Fruit fly (Drosophila melanogaster) whole organism, embryonic: ENCODE measurements around the gene CG32767.

Experiments
- B-H1 ChIP-seq: fragments of 200-800 bp; sonication (Bioruptor generic); IDR thresholded peaks from 3 replicates; pipeline ENCODE4 v1.3.6; 2022; ENCODE audit warnings: missing biosample characterization, missing genetic modification characterization
- CG10267 ChIP-seq: fragments of 200-800 bp; sonication (Bioruptor generic); optimal IDR thresholded peaks from 2 replicates; lab custom pipeline; 2018; ENCODE audit warnings: missing biosample characterization, mild to moderate bottlenecking, missing genetic modification characterization, moderate library complexity
- CG11093 ChIP-seq: fragments of 200-800 bp; sonication (Bioruptor generic); IDR thresholded peaks from 3 replicates; pipeline ENCODE4 v1.3.6; 2022; ENCODE audit warnings: missing biosample characterization, missing genetic modification characterization
- CG14441 ChIP-seq: fragments of 200-800 bp; sonication (Bioruptor generic); IDR thresholded peaks from 2 replicates; pipeline ENCODE4 v1.3.6; 2022; ENCODE audit warnings: missing biosample characterization, missing genetic modification characterization
- CG14667 ChIP-seq: fragments of 200-800 bp; sonication (Bioruptor generic); IDR thresholded peaks from 2 replicates; pipeline ENCODE4 v1.3.6; 2022; ENCODE audit warnings: missing biosample characterization, missing genetic modification characterization
- CG15479 ChIP-seq: fragments of 200-800 bp; sonication (Bioruptor generic); optimal IDR thresholded peaks from 3 replicates; lab custom pipeline; 2019; ENCODE audit warnings: missing biosample characterization, mild to moderate bottlenecking, missing genetic modification characterization, moderate library complexity
- CG15696 ChIP-seq: fragments of 200-800 bp; sonication (Bioruptor generic); optimal IDR thresholded peaks from 2 replicates; lab custom pipeline; 2019; ENCODE audit warnings: missing biosample characterization, mild to moderate bottlenecking, missing genetic modification characterization, moderate library complexity
- CG16813 ChIP-seq: fragments of 200-800 bp; sonication (Bioruptor generic); IDR thresholded peaks from 3 replicates; pipeline ENCODE4 v1.3.6; 2022; ENCODE audit warnings: missing biosample characterization, missing genetic modification characterization; ENCODE audit not compliant: partially characterized antibody
- CG18764 ChIP-seq: fragments of 200-800 bp; sonication (Bioruptor generic); optimal IDR thresholded peaks from 3 replicates; lab custom pipeline; 2016; ENCODE audit warnings: missing biosample characterization, missing genetic modification characterization
- CG2120 ChIP-seq: fragments of 200-800 bp; sonication (Bioruptor generic); optimal IDR thresholded peaks from 3 replicates; lab custom pipeline; 2016; ENCODE audit warnings: missing biosample characterization, missing genetic modification characterization
- CG31224 ChIP-seq: fragments of 200-800 bp; sonication (Bioruptor generic); IDR thresholded peaks from 2 replicates; pipeline ENCODE4 v1.3.6; 2022; ENCODE audit warnings: missing biosample characterization, missing genetic modification characterization
- CG5953 ChIP-seq: fragments of 200-800 bp; sonication (Bioruptor generic); IDR thresholded peaks from 2 replicates; pipeline ENCODE4 v1.3.6; 2022; ENCODE audit warnings: missing biosample characterization, missing genetic modification characterization
- CG6175 ChIP-seq: fragments of 200-800 bp; sonication (Bioruptor generic); IDR thresholded peaks from 3 replicates; pipeline ENCODE4 v1.3.6; 2022; ENCODE audit warnings: missing biosample characterization, missing genetic modification characterization
- CG6791 ChIP-seq: fragments of 200-800 bp; sonication (Bioruptor generic); IDR thresholded peaks from 3 replicates; pipeline ENCODE4 v1.3.6; 2022; ENCODE audit warnings: missing biosample characterization, missing genetic modification characterization; ENCODE audit not compliant: partially characterized antibody
- CG7928 ChIP-seq: fragments of 200-800 bp; sonication (Bioruptor generic); optimal IDR thresholded peaks from 2 replicates; lab custom pipeline; 2017; ENCODE audit warnings: missing biosample characterization, mild to moderate bottlenecking, missing genetic modification characterization
- CTCF ChIP-seq: fragments of 200-800 bp; sonication (Bioruptor generic); optimal IDR thresholded peaks from 2 replicates; lab custom pipeline; 2017; ENCODE audit warnings: missing biosample characterization, mild to moderate bottlenecking, missing genetic modification characterization, moderate library complexity
- Camta ChIP-seq: fragments of 200-800 bp; sonication (Bioruptor generic); optimal IDR thresholded peaks from 2 replicates; lab custom pipeline; 2016; ENCODE audit warnings: missing biosample characterization, missing genetic modification characterization
- E2f2 ChIP-seq: fragments of 200-800 bp; sonication (Bioruptor generic); IDR thresholded peaks from 2 replicates; pipeline ENCODE4 v1.3.6; 2022; ENCODE audit warnings: missing biosample characterization, missing genetic modification characterization
- GATAe ChIP-seq: fragments of 200-800 bp; sonication (Bioruptor generic); conservative IDR thresholded peaks from 2 replicates; pipeline ENCODE4 v1.3.6; 2022; ENCODE audit warnings: missing biosample characterization, missing genetic modification characterization
- Gug ChIP-seq: fragments of 200-800 bp; sonication (Bioruptor generic); IDR thresholded peaks from 4 replicates; pipeline ENCODE4 v1.3.6; 2022; ENCODE audit warnings: missing biosample characterization, missing genetic modification characterization
- H2.0 ChIP-seq: fragments of 200-800 bp; sonication (Bioruptor generic); IDR thresholded peaks from 2 replicates; pipeline ENCODE4 v1.3.6; 2022; ENCODE audit warnings: missing biosample characterization, missing genetic modification characterization
- HmgZ ChIP-seq: fragments of 200-800 bp; sonication (Bioruptor generic); optimal IDR thresholded peaks from 2 replicates; lab custom pipeline; 2018; ENCODE audit warnings: missing biosample characterization, mild to moderate bottlenecking, missing genetic modification characterization
- Hmr ChIP-seq: fragments of 200-800 bp; sonication (Bioruptor generic); optimal IDR thresholded peaks from 3 replicates; lab custom pipeline; 2017; ENCODE audit warnings: mild to moderate bottlenecking, missing biosample characterization, missing genetic modification reagents, missing genetic modification characterization
- Hr51 ChIP-seq, 2 experiments: fragments of 200-800 bp; sonication (Bioruptor generic); optimal IDR thresholded peaks; 2 replicates in 1 of 2; 3 replicates in 1 of 2; lab custom pipeline; 2016 to 2018; ENCODE audit warnings: missing biosample characterization in 2 of 2, missing genetic modification characterization in 2 of 2, mild to moderate bottlenecking in 1 of 2, moderate library complexity in 1 of 2
- Hr78 ChIP-seq, 2 experiments: fragments of 200-800 bp in 1 of 2; fragments of >200 bp in 1 of 2; sonication (Bioruptor generic) in 1 of 2; optimal IDR thresholded peaks; 2 replicates each; lab custom pipeline; 2017 to 2019; ENCODE audit warnings: missing biosample characterization in 2 of 2, missing genetic modification characterization in 2 of 2, mild to moderate bottlenecking in 1 of 2, moderate library complexity in 1 of 2
- Hsf ChIP-seq: fragments of 200-800 bp; sonication (Bioruptor generic); optimal IDR thresholded peaks from 3 replicates; lab custom pipeline; 2016; ENCODE audit warnings: missing biosample characterization, missing genetic modification characterization
- Mad ChIP-seq: fragments of 200-800 bp; sonication (Bioruptor generic); optimal IDR thresholded peaks from 2 replicates; lab custom pipeline; 2016; ENCODE audit warnings: missing biosample characterization, missing genetic modification characterization
- Ptx1 ChIP-seq: fragments of 200-800 bp; sonication (Bioruptor generic); IDR thresholded peaks from 2 replicates; pipeline ENCODE4 v1.3.6; 2022; ENCODE audit warnings: missing biosample characterization, missing genetic modification characterization
- Six4 ChIP-seq: fragments of 200-800 bp; sonication (Bioruptor generic); optimal IDR thresholded peaks from 2 replicates; lab custom pipeline; 2016; ENCODE audit warnings: missing biosample characterization, missing genetic modification characterization
- TFAM ChIP-seq: fragments of 200-800 bp; sonication (Bioruptor generic); optimal IDR thresholded peaks from 2 replicates; lab custom pipeline; 2017; ENCODE audit warnings: missing biosample characterization, missing genetic modification characterization, inconsistent platforms
- bowl ChIP-seq: fragments of 200-800 bp; sonication (Bioruptor generic); IDR thresholded peaks from 2 replicates; pipeline ENCODE4 v1.3.6; 2022; ENCODE audit warnings: missing biosample characterization, missing genetic modification characterization
- dimm ChIP-seq: fragments of 200-800 bp; sonication (Bioruptor generic); IDR thresholded peaks from 2 replicates; pipeline ENCODE4 v1.3.6; 2022; ENCODE audit warnings: missing biosample characterization, missing genetic modification characterization
- ems ChIP-seq: fragments of 200-800 bp; sonication (Bioruptor generic); optimal IDR thresholded peaks from 3 replicates; lab custom pipeline; 2016; ENCODE audit warnings: missing biosample characterization, missing genetic modification characterization
- esg ChIP-seq: fragments of 200-800 bp; sonication (Bioruptor generic); conservative IDR thresholded peaks from 2 replicates; pipeline ENCODE4 v1.3.6; 2022; ENCODE audit warnings: missing biosample characterization, missing genetic modification characterization
- gfzf ChIP-seq: fragments of 200-800 bp; sonication (Bioruptor generic); optimal IDR thresholded peaks from 2 replicates; lab custom pipeline; 2016; ENCODE audit warnings: missing biosample characterization, mild to moderate bottlenecking, missing genetic modification characterization, moderate library complexity
- gt ChIP-seq: fragments of 200-800 bp; sonication (Bioruptor generic); IDR thresholded peaks from 2 replicates; pipeline ENCODE4 v1.3.6; 2022; ENCODE audit warnings: missing biosample characterization, missing genetic modification characterization
- hb ChIP-seq: fragments of 200-800 bp; sonication (Bioruptor generic); IDR thresholded peaks from 3 replicates; pipeline ENCODE4 v1.3.6; 2022; ENCODE audit warnings: missing biosample characterization, missing genetic modification characterization; ENCODE audit not compliant: partially characterized antibody
- jigr1 ChIP-seq: fragments of 200-800 bp; sonication (Bioruptor generic); IDR thresholded peaks from 3 replicates; pipeline ENCODE4 v1.3.6; 2022; ENCODE audit warnings: missing biosample characterization, missing genetic modification characterization
- kay ChIP-seq: fragments of 200-800 bp; sonication (Bioruptor generic); optimal IDR thresholded peaks from 2 replicates; lab custom pipeline; 2016; ENCODE audit warnings: missing biosample characterization, missing genetic modification characterization
- ken ChIP-seq: fragments of 200-800 bp; sonication (Bioruptor generic); IDR thresholded peaks from 3 replicates; pipeline ENCODE4 v1.3.6; 2022; ENCODE audit warnings: missing biosample characterization, missing genetic modification characterization
- lbe ChIP-seq: fragments of 200-800 bp; sonication (Bioruptor generic); optimal IDR thresholded peaks from 2 replicates; lab custom pipeline; 2016; ENCODE audit warnings: missing biosample characterization, mild to moderate bottlenecking, missing genetic modification characterization
- luna ChIP-seq: fragments of 200-800 bp; sonication (Bioruptor generic); optimal IDR thresholded peaks from 2 replicates; lab custom pipeline; 2016; ENCODE audit warnings: missing biosample characterization, missing genetic modification characterization
- oc ChIP-seq: fragments of 200-800 bp; sonication (Bioruptor generic); optimal IDR thresholded peaks from 2 replicates; lab custom pipeline; 2018; ENCODE audit warnings: missing biosample characterization, mild to moderate bottlenecking, missing genetic modification characterization, moderate library complexity
- pnt ChIP-seq: fragments of 200-800 bp; sonication (Bioruptor generic); optimal IDR thresholded peaks from 3 replicates; lab custom pipeline; 2016; ENCODE audit warnings: missing biosample characterization, missing genetic modification characterization
- pros ChIP-seq: fragments of 200-800 bp; sonication (Bioruptor generic); optimal IDR thresholded peaks from 3 replicates; lab custom pipeline; 2019; ENCODE audit warnings: missing biosample characterization, mild to moderate bottlenecking, missing genetic modification characterization, moderate library complexity
- ro ChIP-seq: fragments of 200-800 bp; sonication (Bioruptor generic); IDR thresholded peaks from 2 replicates; pipeline ENCODE4 v1.3.6; 2022; ENCODE audit warnings: missing biosample characterization, missing genetic modification characterization
- seq ChIP-seq: fragments of 200-800 bp; sonication (Bioruptor generic); IDR thresholded peaks from 2 replicates; pipeline ENCODE4 v1.3.6; 2022; ENCODE audit warnings: missing biosample characterization, missing genetic modification characterization
- sim ChIP-seq: fragments of 200-800 bp; sonication (Bioruptor generic); IDR thresholded peaks from 2 replicates; pipeline ENCODE4 v1.3.6; 2022; ENCODE audit warnings: missing biosample characterization, missing genetic modification characterization
- slbo ChIP-seq: fragments of 200-800 bp; sonication (Bioruptor generic); IDR thresholded peaks from 2 replicates; pipeline ENCODE4 v1.3.6; 2022; ENCODE audit warnings: missing biosample characterization, missing genetic modification characterization
- zen2 ChIP-seq: fragments of 200-800 bp; sonication (Bioruptor generic); IDR thresholded peaks from 3 replicates; pipeline ENCODE4 v1.3.6; 2022; ENCODE audit warnings: missing biosample characterization, missing genetic modification characterization; ENCODE audit not compliant: partially characterized antibody
- zfh2 ChIP-seq: fragments of 200-800 bp; sonication (Bioruptor generic); optimal IDR thresholded peaks from 2 replicates; lab custom pipeline; 2016; ENCODE audit warnings: missing biosample characterization, missing genetic modification characterization

CG32767 gene

dm6 chrX:5083647-5084096 lies 896 bp downstream of the CG32767 start (continued):
- peak; percentile 96 for TF ChIP-seq CG2120
- peak in 1 of 2 experiments; percentile 75 for TF ChIP-seq Hr78 (GFP tag; optimal IDR thresholded peaks at IDR 0.05; lab: Kevin White, UChicago)
- TF ChIP-seq CG7928 (GFP tag; lab: Kevin White, UChicago): peak; percentile 57
- TF ChIP-seq CG14667: peak; percentile 95
- no peak for TF ChIP-seq gfzf (GFP tag; lab: Kevin White, UChicago)
- TF ChIP-seq CG18764 (GFP tag; lab: Kevin White, UChicago): peak; percentile 86
- TF ChIP-seq oc (tag; lab: Kevin White, UChicago): peak; percentile 81
- TF ChIP-seq CG16813: peak; percentile 37; the same call in 2 of the 3 replicates
- peak; percentile 94 for TF ChIP-seq Camta (GFP tag; lab: Kevin White, UChicago)
- TF ChIP-seq ro (GFP tag; lab: Robert Waterston, UW): peak; percentile 85
- peak; percentile 96 for TF ChIP-seq H2.0 (GFP tag; lab: Robert Waterston, UW)
- TF ChIP-seq bowl (GFP tag; lab: Robert Waterston, UW): peak; percentile 91
- TF ChIP-seq TFAM (GFP tag; lab: Kevin White, UChicago): peak; percentile 88
- peak; percentile 90 for TF ChIP-seq Six4 (GFP tag; lab: Kevin White, UChicago)
- TF ChIP-seq pnt (GFP tag; lab: Kevin White, UChicago): peak; percentile 94
- peak; percentile 89 to 94 for TF ChIP-seq Hr51 (GFP tag; optimal IDR thresholded peaks at IDR 0.05; lab: Kevin White, UChicago)
- peak; percentile 58 for TF ChIP-seq CG10267
- TF ChIP-seq ken (GFP tag; lab: Robert Waterston, UW): peak; percentile 98
- peak; percentile 91 for TF ChIP-seq zfh2 (GFP tag; lab: Kevin White, UChicago)
- TF ChIP-seq CTCF: peak; percentile 58
- TF ChIP-seq CG31224: peak; percentile 92
- TF ChIP-seq Hmr (GFP tag; lab: Kevin White, UChicago): peak; percentile 97
- TF ChIP-seq E2f2 (GFP tag; lab: Robert Waterston, UW): peak; percentile 81
- TF ChIP-seq dimm: peak; percentile 93
- peak; percentile 95 for TF ChIP-seq pros (GFP tag; lab: Kevin White, UChicago)
- peak; percentile 90 for TF ChIP-seq gt
- 0 out of 3 replicates have a peak, but pooled peaks have one; percentile 34 for TF ChIP-seq zen2
- TF ChIP-seq Gug (GFP tag; lab: Robert Waterston, UW): peak; percentile 97
- peak; percentile 95 for TF ChIP-seq esg
- peak; percentile 83 for TF ChIP-seq lbe (GFP tag; lab: Kevin White, UChicago)
- peak; percentile 85 for TF ChIP-seq kay (GFP tag; lab: Kevin White, UChicago)
- TF ChIP-seq CG15479 (GFP tag; lab: Kevin White, UChicago): no peak
- TF ChIP-seq Ptx1 (GFP tag; lab: Robert Waterston, UW): peak; percentile 98
- peak; percentile 92 for TF ChIP-seq Hsf (GFP tag; lab: Kevin White, UChicago)
- TF ChIP-seq HmgZ (tag; lab: Kevin White, UChicago): peak; percentile 92
- TF ChIP-seq CG11093 (GFP tag; lab: Robert Waterston, UW): peak; percentile 95
- TF ChIP-seq jigr1 (GFP tag; lab: Robert Waterston, UW): peak; percentile 93
- TF ChIP-seq CG14441: peak; percentile 98
- TF ChIP-seq B-H1 (GFP tag; lab: Robert Waterston, UW): peak; percentile 95
- TF ChIP-seq CG6791 (GFP tag; lab: Robert Waterston, UW): peak; percentile 61; the same call in 1 of the 3 replicates
- TF ChIP-seq Mad (GFP tag; lab: Kevin White, UChicago): peak; percentile 94
- TF ChIP-seq seq (GFP tag; lab: Robert Waterston, UW): peak; percentile 96
- TF ChIP-seq slbo (GFP tag; lab: Robert Waterston, UW): peak; percentile 98
- TF ChIP-seq CG6175: peak; percentile 94
- peak; percentile 61 for TF ChIP-seq CG15696 (tag; lab: Kevin White, UChicago)
- TF ChIP-seq hb: 0 out of 3 replicates have a peak, but pooled peaks have one; percentile 47
- peak; percentile 94 for TF ChIP-seq ems (GFP tag; lab: Kevin White, UChicago)
- TF ChIP-seq luna (GFP tag; lab: Kevin White, UChicago): peak; percentile 72
- TF ChIP-seq CG5953 (GFP tag; lab: Robert Waterston, UW): peak; percentile 97
- TF ChIP-seq GATAe: no peak; the same call in 1 of the 2 replicates
- TF ChIP-seq sim (GFP tag; lab: Robert Waterston, UW): peak; percentile 95
